Worm (Caenorhabditis elegans) whole organism, young adult: Measurements from ENCODE around the gene C35A5.5.
A peak's percentile ranks its signal among the peaks of the same experiment; 100 is the strongest.

Experiments
- B0035.1 ChIP-seq: sonication (generic microtip); optimal IDR thresholded peaks from 2 replicates; lab custom pipeline; 2016; ENCODE audit warnings: missing genetic modification characterization, mild to moderate bottlenecking, missing compliant biosample characterization, missing genotype, missing genetic modification reagents
- D2030.7 ChIP-seq: fragments of 200-800 bp; sonication (Bioruptor generic); IDR thresholded peaks from 2 replicates; pipeline ENCODE4 v1.3.6; 2022; ENCODE audit warnings: missing genetic modification reagents, missing genetic modification characterization, missing compliant biosample characterization
- F37B4.10 ChIP-seq: fragments of 200-800 bp; sonication (Bioruptor generic); IDR thresholded peaks from 2 replicates; pipeline ENCODE4 v1.3.6; 2022; ENCODE audit warnings: missing genetic modification characterization, missing compliant biosample characterization
- F39B2.1 ChIP-seq: fragments of 200-800 bp; sonication (Bioruptor generic); IDR thresholded peaks from 2 replicates; pipeline ENCODE4 v1.3.6; 2022; ENCODE audit warnings: missing genetic modification reagents, missing genetic modification characterization, missing compliant biosample characterization
- F52B5.7 ChIP-seq: sonication (generic microtip); optimal IDR thresholded peaks from 2 replicates; lab custom pipeline; 2016; ENCODE audit warnings: mild to moderate bottlenecking, missing genetic modification characterization, missing compliant biosample characterization
- F57C9.4 ChIP-seq: sonication (generic microtip); optimal IDR thresholded peaks from 2 replicates; lab custom pipeline; 2017; ENCODE audit warnings: mild to moderate bottlenecking, missing genetic modification characterization, missing compliant biosample characterization
- T07F8.4 ChIP-seq: sonication (generic microtip); optimal IDR thresholded peaks from 2 replicates; lab custom pipeline; 2016; ENCODE audit warnings: mild to moderate bottlenecking, missing genetic modification characterization, moderate library complexity, missing compliant biosample characterization
- T26A5.8 ChIP-seq: sonication (generic microtip); optimal IDR thresholded peaks from 2 replicates; lab custom pipeline; 2016; ENCODE audit warnings: missing genetic modification characterization, missing compliant biosample characterization
- Y53G8AR.9 ChIP-seq: fragments of 200-800 bp; sonication (Bioruptor generic); conservative IDR thresholded peaks from 2 replicates; pipeline ENCODE4 v1.3.6; 2022; ENCODE audit warnings: missing genetic modification reagents, missing genetic modification characterization, missing compliant biosample characterization
- Y79H2A.3 ChIP-seq: fragments of 200-800 bp; sonication (Bioruptor generic); conservative IDR thresholded peaks from 2 replicates; pipeline ENCODE4 v1.3.6; 2022; ENCODE audit warnings: missing genetic modification reagents, missing genetic modification characterization, missing compliant biosample characterization
- ZK185.1 ChIP-seq: sonication (generic microtip); optimal IDR thresholded peaks from 2 replicates; lab custom pipeline; 2016; ENCODE audit warnings: mild to moderate bottlenecking, missing genetic modification characterization, missing compliant biosample characterization; ENCODE audit not compliant: poor library complexity, severe bottlenecking
- aptf-2 ChIP-seq: fragments of 200-800 bp; sonication (Bioruptor generic); conservative IDR thresholded peaks from 2 replicates; pipeline ENCODE4 v1.3.6; 2022; ENCODE audit warnings: missing genetic modification reagents, missing genetic modification characterization, missing compliant biosample characterization
- atf-7 ChIP-seq: sonication (generic microtip); optimal IDR thresholded peaks from 2 replicates; lab custom pipeline; 2017; ENCODE audit warnings: mild to moderate bottlenecking, missing genetic modification characterization, missing compliant biosample characterization
- bed-1 ChIP-seq: fragments of 200-800 bp; sonication (Bioruptor generic); IDR thresholded peaks from 2 replicates; pipeline ENCODE4 v1.3.6; 2022; ENCODE audit warnings: missing genetic modification reagents, missing genetic modification characterization, missing compliant biosample characterization
- cebp-1 ChIP-seq, 2 experiments: fragments of 200-800 bp in 1 of 2; sonication (Bioruptor generic) in 1 of 2; sonication (generic microtip) in 1 of 2; IDR thresholded peaks in 1 of 2; optimal IDR thresholded peaks in 1 of 2; 2 replicates each; pipeline versions ENCODE4 v1.3.6 to Lab custom; 2017 to 2022; ENCODE audit warnings: missing compliant biosample characterization in 2 of 2, missing genetic modification characterization in 2 of 2, mild to moderate bottlenecking in 1 of 2, missing genetic modification reagents in 1 of 2, moderate library complexity in 1 of 2
- ceh-40 ChIP-seq: fragments of 200-800 bp; sonication (Bioruptor generic); IDR thresholded peaks from 2 replicates; pipeline ENCODE4 v1.3.6; 2022; ENCODE audit warnings: missing genetic modification characterization, missing compliant biosample characterization
- ceh-58 ChIP-seq: fragments of 200-800 bp; sonication (Bioruptor generic); IDR thresholded peaks from 2 replicates; pipeline ENCODE4 v1.3.6; 2022; ENCODE audit warnings: missing genetic modification characterization, missing compliant biosample characterization
- die-1 ChIP-seq: sonication (generic microtip); optimal IDR thresholded peaks from 2 replicates; lab custom pipeline; 2016; ENCODE audit warnings: missing genotype, mild to moderate bottlenecking, missing genetic modification characterization, missing compliant biosample characterization
- egl-44 ChIP-seq: fragments of 200-800 bp; sonication (Bioruptor generic); IDR thresholded peaks from 2 replicates; pipeline ENCODE4 v1.3.6; 2022; ENCODE audit warnings: missing genetic modification reagents, missing genetic modification characterization, missing compliant biosample characterization
- ekl-4 ChIP-seq: fragments of 200-800 bp; sonication (Bioruptor generic); IDR thresholded peaks from 2 replicates; pipeline ENCODE4 v1.3.6; 2022; ENCODE audit warnings: missing genetic modification reagents, missing genetic modification characterization, missing compliant biosample characterization
- him-1 ChIP-seq: sonication (generic microtip); optimal IDR thresholded peaks from 2 replicates; lab custom pipeline; 2016; ENCODE audit warnings: missing genotype, missing genetic modification reagents, missing genetic modification characterization, missing compliant biosample characterization
- hlh-12 ChIP-seq: sonication (generic microtip); optimal IDR thresholded peaks from 2 replicates; lab custom pipeline; 2016; ENCODE audit warnings: missing genetic modification characterization, missing compliant biosample characterization
- hmg-1.2 ChIP-seq: fragments of 200-800 bp; sonication (Bioruptor generic); IDR thresholded peaks from 2 replicates; pipeline ENCODE4 v1.3.6; 2022; ENCODE audit warnings: missing genetic modification reagents, missing genetic modification characterization, missing compliant biosample characterization
- hsf-1 ChIP-seq: fragments of 200-800 bp; sonication (Bioruptor generic); IDR thresholded peaks from 2 replicates; pipeline ENCODE4 v1.3.6; 2022; ENCODE audit warnings: missing genetic modification reagents, missing genetic modification characterization, missing compliant biosample characterization
- let-526 ChIP-seq: fragments of 200-800 bp; sonication (Bioruptor generic); IDR thresholded peaks from 2 replicates; pipeline ENCODE4 v1.3.6; 2022; ENCODE audit warnings: missing genetic modification reagents, missing genetic modification characterization, missing compliant biosample characterization
- let-607 ChIP-seq, 2 experiments: fragments of 200-800 bp in 1 of 2; sonication (Bioruptor generic) in 1 of 2; sonication (generic microtip) in 1 of 2; optimal IDR thresholded peaks; 2 replicates each; lab custom pipeline; 2016 to 2018; ENCODE audit warnings: mild to moderate bottlenecking in 2 of 2, missing compliant biosample characterization in 2 of 2, missing genetic modification characterization in 2 of 2, moderate library complexity in 2 of 2, missing genotype in 1 of 2
- lin-35 ChIP-seq, 3 experiments: fragments of 150-350 bp in 2 of 3; sonication (generic microtip) in 1 of 3; optimal IDR thresholded peaks; 2 replicates each; lab custom pipeline; 2014 to 2018; ENCODE audit warnings: missing biosample characterization in 3 of 3, missing genetic modification characterization in 3 of 3, missing genetic modification reagents in 3 of 3
- lin-54 ChIP-seq: fragments of 200-800 bp; sonication (Bioruptor generic); optimal IDR thresholded peaks from 2 replicates; lab custom pipeline; 2018; ENCODE audit warnings: mild to moderate bottlenecking, missing genetic modification characterization, missing compliant biosample characterization
- lsy-27 ChIP-seq: sonication (generic microtip); optimal IDR thresholded peaks from 2 replicates; lab custom pipeline; 2017; ENCODE audit warnings: missing genetic modification characterization, mild to moderate bottlenecking, missing compliant biosample characterization, antibody characterized with exemption, missing genotype, borderline replicate concordance; ENCODE audit not compliant: insufficient read depth
- madf-3 ChIP-seq: fragments of 200-800 bp; sonication (Bioruptor generic); IDR thresholded peaks from 2 replicates; pipeline ENCODE4 v1.3.6; 2022; ENCODE audit warnings: missing genetic modification reagents, missing genetic modification characterization, missing compliant biosample characterization
- madf-6 ChIP-seq: fragments of 200-800 bp; sonication (Bioruptor generic); IDR thresholded peaks from 2 replicates; pipeline ENCODE4 v1.3.6; 2022; ENCODE audit warnings: missing genetic modification reagents, missing genetic modification characterization, missing compliant biosample characterization
- mcd-1 ChIP-seq: fragments of 200-800 bp; sonication (Bioruptor generic); IDR thresholded peaks from 2 replicates; pipeline ENCODE4 v1.3.6; 2022; ENCODE audit warnings: missing genetic modification reagents, missing genetic modification characterization, missing compliant biosample characterization
- mel-28 ChIP-seq: sonication (generic microtip); optimal IDR thresholded peaks from 2 replicates; lab custom pipeline; 2016; ENCODE audit warnings: borderline replicate concordance, mild to moderate bottlenecking, missing genetic modification characterization, missing compliant biosample characterization
- mes-4 ChIP-seq: sonication (generic microtip); optimal IDR thresholded peaks from 2 replicates; lab custom pipeline; 2016; ENCODE audit warnings: missing genotype, missing genetic modification characterization, missing compliant biosample characterization
- nhr-90 ChIP-seq: sonication (generic microtip); optimal IDR thresholded peaks from 2 replicates; lab custom pipeline; 2016; ENCODE audit warnings: missing genotype, mild to moderate bottlenecking, missing genetic modification characterization, missing compliant biosample characterization
- pha-4 ChIP-seq: fragments of 150-350 bp; sonication (generic microtip); optimal IDR thresholded peaks from 2 replicates; lab custom pipeline; 2014; ENCODE audit warnings: missing biosample characterization, missing genetic modification reagents, missing genetic modification characterization
- rec-8 ChIP-seq, 2 experiments: sonication (generic microtip); optimal IDR thresholded peaks; 2 replicates each; lab custom pipeline; 2016; ENCODE audit warnings: mild to moderate bottlenecking in 2 of 2, missing genetic modification characterization in 2 of 2, missing genetic modification reagents in 2 of 2, missing genotype in 2 of 2, missing biosample characterization in 1 of 2, missing compliant biosample characterization in 1 of 2, moderate library complexity in 1 of 2
- rpc-1 ChIP-seq, 2 experiments: fragments of 150-350 bp in 1 of 2; sonication (generic microtip) in 1 of 2; optimal IDR thresholded peaks; 2 replicates each; lab custom pipeline; 2014 to 2018; ENCODE audit warnings: missing biosample characterization in 1 of 2, missing genetic modification characterization in 1 of 2, missing genetic modification reagents in 1 of 2, missing genotype in 1 of 2
- sdz-38 ChIP-seq: sonication (generic microtip); optimal IDR thresholded peaks from 2 replicates; lab custom pipeline; 2016; ENCODE audit warnings: missing genotype, missing genetic modification characterization, missing compliant biosample characterization
- sea-2 ChIP-seq: fragments of 200-800 bp; sonication (Bioruptor generic); IDR thresholded peaks from 2 replicates; pipeline ENCODE4 v1.3.6; 2022; ENCODE audit warnings: missing genetic modification characterization, missing compliant biosample characterization
- snpc-1.1 ChIP-seq: sonication (generic microtip); optimal IDR thresholded peaks from 2 replicates; lab custom pipeline; 2017; ENCODE audit warnings: missing genetic modification characterization, mild to moderate bottlenecking, missing compliant biosample characterization, antibody characterized with exemption, moderate library complexity, missing genotype, missing genetic modification reagents; ENCODE audit not compliant: insufficient read depth
- snpc-3.4 ChIP-seq: sonication (generic microtip); optimal IDR thresholded peaks from 2 replicates; lab custom pipeline; 2017; ENCODE audit warnings: missing genetic modification characterization, mild to moderate bottlenecking, missing compliant biosample characterization, antibody characterized with exemption, moderate library complexity, missing genotype, missing genetic modification reagents
- somi-1 ChIP-seq: fragments of 200-800 bp; sonication (Bioruptor generic); optimal IDR thresholded peaks from 2 replicates; lab custom pipeline; 2018; ENCODE audit warnings: mild to moderate bottlenecking, missing genetic modification characterization, missing compliant biosample characterization
- sptf-2 ChIP-seq: fragments of 200-800 bp; sonication (Bioruptor generic); optimal IDR thresholded peaks from 2 replicates; lab custom pipeline; 2018; ENCODE audit warnings: mild to moderate bottlenecking, missing genetic modification characterization, missing compliant biosample characterization
- tbp1 ChIP-seq: fragments of 200-800 bp; sonication (Bioruptor generic); optimal IDR thresholded peaks from 2 replicates; lab custom pipeline; 2018; ENCODE audit warnings: mild to moderate bottlenecking, missing genetic modification characterization, missing compliant biosample characterization
- xnd-1 ChIP-seq: sonication (generic microtip); optimal IDR thresholded peaks from 2 replicates; lab custom pipeline; 2016; ENCODE audit warnings: missing genotype, missing genetic modification reagents, missing genetic modification characterization, missing compliant biosample characterization
- zim-3 ChIP-seq: sonication (generic microtip); optimal IDR thresholded peaks from 2 replicates; lab custom pipeline; 2017; ENCODE audit warnings: mild to moderate bottlenecking, missing genetic modification characterization, moderate library complexity, missing compliant biosample characterization

Gene C35A5.5

DNA sequence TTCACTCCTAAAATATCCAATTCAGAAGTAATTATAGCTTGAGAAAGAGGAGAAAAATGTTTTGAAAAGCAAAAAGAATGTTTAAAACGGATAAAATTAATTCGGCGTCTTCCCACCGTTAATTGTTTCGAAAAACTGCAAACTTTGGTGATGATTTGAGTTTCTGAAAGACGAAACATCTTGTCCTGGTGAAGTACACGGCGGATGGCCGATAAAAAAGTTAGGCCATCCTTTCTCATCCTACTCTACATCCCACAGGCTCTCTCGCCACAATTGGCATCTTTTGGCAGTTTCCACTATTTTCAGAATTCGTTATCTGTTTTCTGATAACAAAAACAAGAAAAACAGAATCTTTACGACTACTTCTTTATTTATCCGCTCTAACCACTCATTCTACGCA is 20.2 kb downstream of the C35A5.5 start, which contains the start of the genes C35A5.8 and hda-11 (continued):
- TF ChIP-seq mes-4 (tag; lab: Kevin White, UChicago) (no peak), F37B4.10 (GFP tag; lab: Robert Waterston, UW) (no peak), lsy-27 (tag; lab: Kevin White, UChicago) (no peak), atf-7 (tag; lab: Kevin White, UChicago) (peak; percentile 36), F52B5.7 (tag; lab: Kevin White, UChicago) (no peak), Y53G8AR.9 (GFP tag; lab: Robert Waterston, UW) (0 out of 2 replicates have a peak, but pooled peaks have one; percentile 14), let-607 (tag; optimal IDR thresholded peaks at IDR 0.05; lab: Kevin White, UChicago) (peak in 1 of 2 experiments; percentile 49), him-1 (tag; lab: Kevin White, UChicago) (peak; percentile 39), cebp-1 (GFP tag; IDR thresholded peaks at IDR 0.05; lab: Robert Waterston, UW) (peak; percentile 43; the same call in 1 of the 2 replicates), cebp-1 (tag; optimal IDR thresholded peaks at IDR 0.05; lab: Kevin White, UChicago) (no peak), ceh-58 (GFP tag; lab: Robert Waterston, UW) (no peak), ZK185.1 (peak; percentile 93), tbp1 (no peak), lin-54 (peak; percentile 42), bed-1 (GFP tag; lab: Robert Waterston, UW) (no peak), mcd-1 (GFP tag; lab: Robert Waterston, UW) (peak; percentile 63), madf-3 (GFP tag; lab: Robert Waterston, UW) (peak; percentile 76; the same call in 1 of the 2 replicates), F39B2.1 (GFP tag; lab: Robert Waterston, UW) (no peak), Y79H2A.3 (GFP tag; lab: Robert Waterston, UW) (no peak), rec-8 (tag; optimal IDR thresholded peaks at IDR 0.05; lab: Kevin White, UChicago) (peak; percentile 52 to 60), pha-4 (tag; lab: Kevin White, UChicago) (no peak), let-526 (GFP tag; lab: Robert Waterston, UW) (peak; percentile 40; the same call in 1 of the 2 replicates), xnd-1 (no peak), T26A5.8 (tag; lab: Kevin White, UChicago) (no peak), mel-28 (tag; lab: Kevin White, UChicago) (no peak), hsf-1 (no peak), sea-2 (no peak), snpc-3.4 (tag; lab: Kevin White, UChicago) (no peak), sdz-38 (tag; lab: Kevin White, UChicago) (peak; percentile 23), T07F8.4 (tag; lab: Kevin White, UChicago) (no peak), zim-3 (tag; lab: Kevin White, UChicago) (peak; percentile 57), nhr-90 (tag; lab: Kevin White, UChicago) (no peak), madf-6 (GFP tag; lab: Robert Waterston, UW) (peak; percentile 67), rpc-1 (optimal IDR thresholded peaks at IDR 0.05; lab: Kevin White, UChicago) (no peak), rpc-1 (tag; optimal IDR thresholded peaks at IDR 0.05; lab: Kevin White, UChicago) (no peak), sptf-2 (GFP tag; lab: Kevin White, UChicago) (no peak), B0035.1 (no peak), aptf-2 (GFP tag; lab: Robert Waterston, UW) (0 out of 2 replicates have a peak, but pooled peaks have one; percentile 11), hmg-1.2 (GFP tag; lab: Robert Waterston, UW) (peak; percentile 67; the same call in 1 of the 2 replicates), F57C9.4 (tag; lab: Kevin White, UChicago) (no peak), lin-35 (GFP tag; optimal IDR thresholded peaks at IDR 0.05; lab: Kevin White, UChicago) (peak in 1 of 3 experiments; percentile 11), ekl-4 (GFP tag; lab: Robert Waterston, UW) (no peak), die-1 (tag; lab: Kevin White, UChicago) (no peak), snpc-1.1 (tag; lab: Kevin White, UChicago) (no peak), hlh-12 (no peak), D2030.7 (GFP tag; lab: Robert Waterston, UW) (peak; percentile 67), somi-1 (no peak), egl-44 (GFP tag; lab: Robert Waterston, UW) (no peak), ceh-40 (GFP tag; lab: Robert Waterston, UW) (no peak)
